Worm (Caenorhabditis elegans): ENCODE results near the gene ire-1.

DNA sequence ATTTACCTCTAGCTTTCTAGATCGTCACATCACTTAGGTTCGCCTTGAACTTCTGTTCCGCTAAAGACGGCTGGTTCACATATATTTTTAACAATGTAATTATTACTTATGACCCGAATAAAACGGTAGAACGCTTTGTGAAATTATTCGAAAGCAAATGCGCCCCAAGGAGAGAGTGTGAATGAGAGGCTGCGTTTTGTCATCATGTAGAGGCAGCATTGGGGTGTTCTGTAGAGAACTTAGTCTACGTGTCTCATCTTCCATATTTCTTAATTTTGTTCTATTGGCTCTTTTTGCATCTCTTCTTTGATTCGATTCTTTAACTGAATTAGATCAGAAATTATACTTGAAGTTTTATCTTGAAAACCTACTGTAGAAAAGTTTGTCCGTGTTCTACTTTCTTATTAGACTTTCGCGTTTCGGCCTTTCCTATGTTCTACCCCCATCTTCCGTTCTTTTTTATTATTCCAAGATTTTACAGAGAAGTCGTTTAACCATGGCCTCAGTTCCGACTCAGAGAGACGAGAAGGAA lies 13.4 kb upstream of the ire-1 start, which contains the start of gene cdc-48.2:
- no peak for TF ChIP-seq ceh-39 (tag; optimal IDR thresholded peaks at IDR 0.05)
- TF ChIP-seq nhr-12 (tag; optimal IDR thresholded peaks at IDR 0.05) = no peak
